Worm (Caenorhabditis elegans): ENCODE measurements around the gene lin-15B.

DNA sequence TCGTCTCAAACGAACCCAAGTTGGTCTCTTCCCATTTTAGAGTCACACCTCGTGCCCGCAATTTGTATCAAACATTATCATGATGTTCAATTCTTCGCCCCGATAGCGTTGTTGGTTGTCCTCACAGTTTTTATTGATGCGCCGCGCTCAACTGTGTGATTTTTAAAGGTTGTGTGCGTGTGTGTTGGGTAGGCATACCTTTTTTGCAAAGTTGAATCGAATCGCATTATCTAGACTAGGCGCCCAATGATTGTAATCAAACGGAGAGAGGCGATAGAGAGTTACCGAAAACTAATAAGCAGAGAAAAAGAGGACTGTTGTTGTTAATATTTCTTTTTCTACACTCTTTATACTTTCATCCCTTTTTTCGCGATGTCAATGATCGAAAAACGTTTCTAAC is 25.7 kb upstream of the lin-15B start:
- no peak for TF ChIP-seq nhr-11 (tag; optimal IDR thresholded peaks at IDR 0.05)
- no peak for TF ChIP-seq ama-1 (optimal IDR thresholded peaks at IDR 0.05)
- no peak for TF ChIP-seq elt-3 (tag; optimal IDR thresholded peaks at IDR 0.05)
- no peak for TF ChIP-seq lin-13 (GFP tag; optimal IDR thresholded peaks at IDR 0.05)
- TF ChIP-seq mab-5 (tag; optimal IDR thresholded peaks at IDR 0.05) = no peak
- TF ChIP-seq ceh-16 (tag; optimal IDR thresholded peaks at IDR 0.05) = no peak
- no peak for TF ChIP-seq egl-27 (tag; optimal IDR thresholded peaks at IDR 0.05)
- TF ChIP-seq alr-1 (tag; optimal IDR thresholded peaks at IDR 0.05) = no peak
- TF ChIP-seq skn-1 (tag; optimal IDR thresholded peaks at IDR 0.05) = no peak
- TF ChIP-seq elt-1 (tag; optimal IDR thresholded peaks at IDR 0.05) = no peak
- TF ChIP-seq nhr-25 (tag; optimal IDR thresholded peaks at IDR 0.05) = peak; percentile 19
- TF ChIP-seq unc-39 (tag; optimal IDR thresholded peaks at IDR 0.05) = no peak
- no peak for TF ChIP-seq ztf-11 (tag; optimal IDR thresholded peaks at IDR 0.05)
- no peak for TF ChIP-seq mdl-1 (tag; optimal IDR thresholded peaks at IDR 0.05)

Data from whole organism, L2 larva.